Worm (Caenorhabditis elegans) whole organism, L3 larva: ENCODE results near the gene T12A2.3.

Source experiments
- R02D3.7 ChIP-seq: fragments of 150-350 bp; optimal IDR thresholded peaks from 2 replicates; lab custom pipeline; 2014; ENCODE audit warnings: missing biosample characterization, missing genetic modification characterization
- ZK546.5 ChIP-seq: sonication (generic microtip); optimal IDR thresholded peaks from 2 replicates; lab custom pipeline; 2017; ENCODE audit warnings: missing biosample characterization, missing genetic modification characterization
- aly-2 ChIP-seq: fragments of 150-350 bp; optimal IDR thresholded peaks from 2 replicates; lab custom pipeline; 2014; ENCODE audit warnings: missing biosample characterization, missing genetic modification characterization
- ama-1 ChIP-seq: fragments of 150-350 bp; optimal IDR thresholded peaks from 2 replicates; lab custom pipeline; 2018
- ceh-16 ChIP-seq: sonication (generic microtip); optimal IDR thresholded peaks from 2 replicates; lab custom pipeline; 2017; ENCODE audit warnings: missing biosample characterization, missing genetic modification characterization
- ceh-28 ChIP-seq: fragments of 150-350 bp; optimal IDR thresholded peaks from 2 replicates; lab custom pipeline; 2014; ENCODE audit warnings: missing biosample characterization, missing genetic modification reagents, missing genetic modification characterization
- ceh-82 ChIP-seq: fragments of 150-350 bp; optimal IDR thresholded peaks from 2 replicates; lab custom pipeline; 2014; ENCODE audit warnings: missing biosample characterization, missing genetic modification characterization
- ceh-9 ChIP-seq: sonication (generic microtip); optimal IDR thresholded peaks from 2 replicates; lab custom pipeline; 2018; ENCODE audit warnings: missing biosample characterization, missing genetic modification characterization
- egl-27 ChIP-seq: sonication (generic microtip); optimal IDR thresholded peaks from 4 replicates; lab custom pipeline; 2017; ENCODE audit warnings: missing biosample characterization, missing genetic modification reagents, missing genetic modification characterization
- egl-5 ChIP-seq: fragments of 150-350 bp; optimal IDR thresholded peaks from 2 replicates; lab custom pipeline; 2017; ENCODE audit warnings: missing biosample characterization, missing genetic modification reagents, missing genetic modification characterization, inconsistent platforms
- elt-1 ChIP-seq: fragments of 150-350 bp; optimal IDR thresholded peaks from 2 replicates; lab custom pipeline; 2014; ENCODE audit warnings: missing biosample characterization, missing genetic modification characterization
- elt-2 ChIP-seq: sonication (generic microtip); optimal IDR thresholded peaks from 2 replicates; lab custom pipeline; 2016; ENCODE audit warnings: missing genetic modification reagents, mild to moderate bottlenecking, missing genetic modification characterization, missing compliant biosample characterization
- eor-1 ChIP-seq, 2 experiments: fragments of 150-350 bp; optimal IDR thresholded peaks; 2 replicates each; lab custom pipeline; 2014 to 2018; ENCODE audit warnings: missing biosample characterization in 2 of 2, missing genetic modification characterization in 2 of 2
- fkh-2 ChIP-seq: fragments of 150-350 bp; optimal IDR thresholded peaks from 2 replicates; lab custom pipeline; 2014; ENCODE audit warnings: missing biosample characterization, missing genetic modification reagents, missing genetic modification characterization
- fos-1 ChIP-seq: fragments of 150-350 bp; optimal IDR thresholded peaks from 2 replicates; lab custom pipeline; 2014; ENCODE audit warnings: missing biosample characterization, missing genetic modification characterization
- hmg-11 ChIP-seq: sonication (generic microtip); optimal IDR thresholded peaks from 2 replicates; lab custom pipeline; 2016; ENCODE audit warnings: missing genetic modification characterization, missing compliant biosample characterization
- jun-1 ChIP-seq: fragments of 150-350 bp; optimal IDR thresholded peaks from 2 replicates; lab custom pipeline; 2014; ENCODE audit warnings: missing biosample characterization, missing genetic modification reagents, missing genetic modification characterization
- lin-15B ChIP-seq: fragments of 150-350 bp; optimal IDR thresholded peaks from 2 replicates; lab custom pipeline; 2014; ENCODE audit warnings: missing biosample characterization, missing genetic modification characterization
- lsy-12 ChIP-seq: sonication (generic microtip); optimal IDR thresholded peaks from 2 replicates; lab custom pipeline; 2016; ENCODE audit warnings: mild to moderate bottlenecking, missing genetic modification characterization, missing compliant biosample characterization
- mdl-1 ChIP-seq: fragments of 150-350 bp; optimal IDR thresholded peaks from 2 replicates; lab custom pipeline; 2014; ENCODE audit warnings: missing biosample characterization, missing genetic modification characterization
- mml-1 ChIP-seq: fragments of 150-350 bp; sonication (generic microtip); optimal IDR thresholded peaks from 3 replicates; lab custom pipeline; 2014; ENCODE audit warnings: missing biosample characterization, missing genetic modification characterization
- nfya-1 ChIP-seq: sonication (generic microtip); optimal IDR thresholded peaks from 2 replicates; lab custom pipeline; 2017; ENCODE audit warnings: missing genetic modification characterization, mild to moderate bottlenecking, missing compliant biosample characterization, antibody characterized with exemption, moderate library complexity; ENCODE audit not compliant: insufficient read depth
- nhr-11 ChIP-seq: fragments of 150-350 bp; optimal IDR thresholded peaks from 2 replicates; lab custom pipeline; 2014; ENCODE audit warnings: missing biosample characterization, missing genetic modification characterization
- nhr-12 ChIP-seq: fragments of 150-350 bp; optimal IDR thresholded peaks from 2 replicates; lab custom pipeline; 2014; ENCODE audit warnings: missing biosample characterization, missing genetic modification characterization
- nhr-23 ChIP-seq: fragments of 150-350 bp; optimal IDR thresholded peaks from 2 replicates; lab custom pipeline; 2014; ENCODE audit warnings: missing biosample characterization, missing genetic modification reagents, missing genetic modification characterization
- nhr-237 ChIP-seq: fragments of 150-350 bp; optimal IDR thresholded peaks from 2 replicates; lab custom pipeline; 2014; ENCODE audit warnings: missing biosample characterization, missing genetic modification characterization
- nhr-25 ChIP-seq: sonication (generic microtip); optimal IDR thresholded peaks from 2 replicates; lab custom pipeline; 2017; ENCODE audit warnings: missing biosample characterization, missing genetic modification characterization
- nhr-28 ChIP-seq: fragments of 150-350 bp; optimal IDR thresholded peaks from 2 replicates; lab custom pipeline; 2014; ENCODE audit warnings: missing biosample characterization, missing genetic modification characterization
- nhr-43 ChIP-seq: sonication (generic microtip); optimal IDR thresholded peaks from 2 replicates; lab custom pipeline; 2016; ENCODE audit warnings: mild to moderate bottlenecking, missing genetic modification characterization, missing compliant biosample characterization; ENCODE audit not compliant: poor library complexity, severe bottlenecking
- nhr-67 ChIP-seq: fragments of 150-350 bp; optimal IDR thresholded peaks from 2 replicates; lab custom pipeline; 2014; ENCODE audit warnings: missing biosample characterization, missing genetic modification characterization
- nhr-77 ChIP-seq: fragments of 150-350 bp; optimal IDR thresholded peaks from 2 replicates; lab custom pipeline; 2014; ENCODE audit warnings: missing biosample characterization, missing genetic modification characterization
- pha-4 ChIP-seq: fragments of 150-350 bp; optimal IDR thresholded peaks from 2 replicates; lab custom pipeline; 2014; ENCODE audit warnings: missing biosample characterization, missing genetic modification reagents, missing genetic modification characterization
- pqm-1 ChIP-seq: fragments of 150-350 bp; optimal IDR thresholded peaks from 2 replicates; lab custom pipeline; 2017; ENCODE audit warnings: missing biosample characterization, missing genetic modification characterization, inconsistent platforms
- skn-1 ChIP-seq: fragments of 150-350 bp; optimal IDR thresholded peaks from 2 replicates; lab custom pipeline; 2014; ENCODE audit warnings: missing biosample characterization, missing genetic modification characterization
- tbx-2 ChIP-seq: sonication (generic microtip); optimal IDR thresholded peaks from 2 replicates; lab custom pipeline; 2016; ENCODE audit warnings: mild to moderate bottlenecking, missing genetic modification characterization, missing compliant biosample characterization
- unc-62 ChIP-seq: fragments of 150-350 bp; sonication (generic microtip); optimal IDR thresholded peaks from 4 replicates; lab custom pipeline; 2014; ENCODE audit warnings: missing biosample characterization, missing genetic modification reagents, missing genetic modification characterization
- zag-1 ChIP-seq: fragments of 150-350 bp; optimal IDR thresholded peaks from 2 replicates; lab custom pipeline; 2014; ENCODE audit warnings: missing biosample characterization, missing genetic modification characterization
- ztf-11 ChIP-seq: fragments of 150-350 bp; optimal IDR thresholded peaks from 2 replicates; lab custom pipeline; 2014; ENCODE audit warnings: missing biosample characterization, missing genetic modification characterization

Gene T12A2.3

ce11 chrIII:6280070-6280596 lies 39.5 kb downstream of the T12A2.3 start, which contains the start of gene hmg-1.2 (continued):
- TF ChIP-seq fos-1 (tag; lab: Kevin White, UChicago) = no peak
- TF ChIP-seq nfya-1 = peak; percentile 89
- no peak for TF ChIP-seq mdl-1
- peak; percentile 24 for TF ChIP-seq nhr-11 (tag; lab: Kevin White, UChicago)

DNA sequence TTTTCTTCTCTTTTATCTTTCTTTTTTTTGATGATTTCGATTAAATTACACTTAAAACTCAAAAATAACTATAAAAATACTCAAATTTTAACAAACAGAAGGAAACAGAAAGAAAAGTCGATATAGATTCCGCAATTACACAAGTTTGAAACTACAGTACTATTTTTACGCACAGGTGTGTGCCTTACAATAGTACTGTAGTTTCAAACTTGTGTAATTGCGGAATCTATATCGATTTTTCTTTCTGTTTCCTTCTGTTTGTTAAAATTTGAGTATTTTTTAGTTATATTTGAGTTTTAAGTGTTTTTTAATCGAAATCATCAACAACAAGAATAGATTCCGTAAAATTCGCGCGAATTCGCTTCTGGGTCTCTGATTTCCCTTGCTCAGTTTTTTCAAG lies 42.4 kb downstream of the T12A2.3 start:
- TF ChIP-seq nfya-1 (no peak), egl-5 (tag; lab: Kevin White, UChicago) (no peak), nhr-11 (tag; lab: Kevin White, UChicago) (no peak), pqm-1 (tag; lab: Kevin White, UChicago) (no peak), ZK546.5 (no peak), nhr-25 (tag; lab: Kevin White, UChicago) (no peak), ceh-28 (no peak), ztf-11 (tag; lab: Kevin White, UChicago) (no peak), jun-1 (tag; lab: Kevin White, UChicago) (no peak), nhr-67 (tag; lab: Kevin White, UChicago) (no peak), ceh-9 (no peak), lsy-12 (tag; lab: Kevin White, UChicago) (no peak), egl-27 (tag; lab: Kevin White, UChicago) (no peak)

DNA sequence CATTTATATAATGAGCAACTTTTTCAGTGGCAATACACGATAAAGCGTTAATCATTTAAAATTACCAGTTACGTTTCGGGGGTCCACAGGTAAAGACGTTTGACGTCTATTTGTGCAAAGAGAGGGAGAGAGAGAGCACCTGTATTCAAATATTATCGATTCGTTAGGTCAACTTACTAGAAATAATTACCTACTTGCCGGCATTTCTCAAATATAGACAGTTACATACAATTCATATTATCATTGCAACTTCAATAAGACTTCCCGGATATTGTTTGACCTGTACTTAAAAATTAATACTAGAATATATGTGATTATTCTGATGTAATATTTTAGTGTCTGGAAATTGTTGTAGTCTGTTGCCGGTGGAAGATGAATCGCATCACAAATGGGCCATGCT lies 45.3 kb downstream of the T12A2.3 start, which contains the start of gene gadr-3:
Gene gadr-3, minus strand, starts transcription at position 101 of the 400 bp plus-strand sequence.
- TF ChIP-seq unc-62 (no peak), nhr-67 (tag; lab: Kevin White, UChicago) (no peak), fos-1 (tag; lab: Kevin White, UChicago) (no peak), aly-2 (no peak), ceh-16 (tag; lab: Kevin White, UChicago) (no peak), eor-1 (tag; optimal IDR thresholded peaks at IDR 0.05; lab: Kevin White, UChicago) (no peak), pha-4 (tag; lab: Kevin White, UChicago) (no peak), ama-1 (no peak), skn-1 (tag; lab: Kevin White, UChicago) (no peak), nfya-1 (no peak), nhr-25 (tag; lab: Kevin White, UChicago) (no peak), nhr-23 (tag; lab: Kevin White, UChicago) (no peak), zag-1 (no peak), ceh-28 (no peak), elt-1 (no peak), mdl-1 (no peak)

ce11 chrIII:6287195-6287594 lies 46.6 kb downstream of the T12A2.3 start, which contains the start of gene F47D12.6:
Gene F47D12.6, minus strand, starts transcription at chrIII:6287295.
- TF ChIP-seq nhr-43 (tag; lab: Kevin White, UChicago) (no peak), zag-1 (no peak), tbx-2 (tag; lab: Kevin White, UChicago) (no peak), ceh-82 (no peak), nhr-25 (tag; lab: Kevin White, UChicago) (no peak), nhr-237 (tag; lab: Kevin White, UChicago) (no peak), nhr-12 (tag; lab: Kevin White, UChicago) (no peak), nhr-28 (no peak)
- TF ChIP-seq, all 47 proteins: peak for 0

DNA sequence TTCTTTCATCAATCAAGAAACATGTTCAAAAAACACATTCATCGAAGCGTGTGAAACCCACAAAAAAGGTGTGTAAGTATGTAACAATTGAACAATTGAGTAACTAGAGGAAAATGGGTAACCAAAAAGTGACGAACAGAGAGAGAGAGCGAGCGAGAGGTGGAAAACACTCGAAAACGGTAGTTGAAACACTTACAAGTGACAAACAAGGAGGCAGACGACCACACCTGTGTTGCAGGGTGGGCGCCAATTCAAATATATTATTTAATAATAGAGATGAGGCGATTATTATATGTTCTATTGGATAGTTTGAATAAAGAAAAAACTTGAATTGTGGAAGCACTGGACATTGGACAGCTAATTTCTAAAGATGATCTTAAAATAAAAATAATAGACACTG lies 48.7 kb downstream of the T12A2.3 start:
- peak; percentile 13 for TF ChIP-seq nfya-1
- peak; percentile 76 for TF ChIP-seq lin-15B (tag; lab: Kevin White, UChicago)
- no peak for TF ChIP-seq ZK546.5

DNA sequence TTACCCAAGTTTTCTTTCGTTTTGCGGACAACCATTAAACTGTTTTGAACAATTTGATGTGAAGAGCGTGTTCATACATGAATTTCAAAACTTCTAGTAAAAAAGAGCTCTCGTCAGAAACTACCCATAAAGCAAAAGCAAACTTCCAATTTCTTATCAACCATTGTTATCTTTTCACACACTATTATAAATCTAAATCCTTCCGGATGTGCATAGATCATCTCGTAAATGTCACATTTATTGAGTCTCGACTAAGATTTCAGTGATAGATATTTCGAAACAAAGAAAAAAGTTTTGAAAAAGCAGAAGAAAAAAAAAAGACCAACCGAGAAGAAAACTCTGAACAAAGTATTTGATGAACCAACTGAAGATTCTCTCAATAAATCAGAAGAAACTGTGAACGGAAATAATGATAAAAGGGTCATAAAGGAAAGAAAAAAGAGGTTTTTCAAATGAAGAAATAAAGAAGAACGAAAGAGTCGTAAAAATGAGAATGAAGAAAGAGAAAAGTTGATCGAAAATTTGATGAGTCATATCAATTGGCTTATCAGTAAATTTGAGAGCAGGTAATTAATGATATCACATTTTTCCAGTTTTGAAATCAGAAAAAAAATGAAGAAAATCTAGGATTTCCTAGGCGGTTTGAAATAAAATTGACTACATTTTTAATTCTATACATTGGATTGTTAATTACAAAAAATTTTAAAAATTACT lies 50.0 kb downstream of the T12A2.3 start:
- TF ChIP-seq elt-1 (peak; percentile 91), nhr-25 (tag; lab: Kevin White, UChicago) (no peak), nhr-23 (tag; lab: Kevin White, UChicago) (no peak), nhr-43 (tag; lab: Kevin White, UChicago) (no peak), pqm-1 (tag; lab: Kevin White, UChicago) (peak; percentile 38), nhr-77 (tag; lab: Kevin White, UChicago) (no peak), fkh-2 (no peak), R02D3.7 (tag; lab: Kevin White, UChicago) (no peak), hmg-11 (tag; lab: Kevin White, UChicago) (no peak), elt-2 (tag; lab: Kevin White, UChicago) (peak; percentile 74), unc-62 (no peak), jun-1 (tag; lab: Kevin White, UChicago) (peak; percentile 19), mml-1 (tag; lab: Kevin White, UChicago) (no peak), ceh-82 (no peak), nhr-28 (no peak), nhr-11 (tag; lab: Kevin White, UChicago) (no peak)
- TF ChIP-seq, all 47 proteins: peak for 4
